Fruit fly (Drosophila melanogaster) whole organism, embryonic: Measurements from ENCODE around the gene CG32450.
A peak's percentile ranks its signal among the peaks of the same experiment; 100 is the strongest.

Source experiments
- ATbp ChIP-seq: fragments of 200-800 bp; sonication (Bioruptor generic); optimal IDR thresholded peaks from 2 replicates; lab custom pipeline; 2017; ENCODE audit warnings: missing biosample characterization, mild to moderate bottlenecking, missing genetic modification characterization, missing genetic modification reagents
- Atf-2 ChIP-seq: fragments of 200-800 bp; sonication (Bioruptor generic); optimal IDR thresholded peaks from 2 replicates; lab custom pipeline; 2016; ENCODE audit warnings: missing biosample characterization, missing genetic modification characterization
- B-H1 ChIP-seq: fragments of 200-800 bp; sonication (Bioruptor generic); IDR thresholded peaks from 3 replicates; pipeline ENCODE4 v1.3.6; 2022; ENCODE audit warnings: missing biosample characterization, missing genetic modification characterization
- BEAF-32 ChIP-seq: fragments of 200-800 bp; sonication (Bioruptor generic); optimal IDR thresholded peaks from 3 replicates; lab custom pipeline; 2017; ENCODE audit warnings: missing biosample characterization, missing genetic modification characterization, mild to moderate bottlenecking, moderate library complexity, missing genetic modification reagents
- CG10543 ChIP-seq: fragments of 200-800 bp; sonication (Bioruptor generic); optimal IDR thresholded peaks from 3 replicates; lab custom pipeline; 2017; ENCODE audit warnings: missing biosample characterization, mild to moderate bottlenecking, missing genetic modification characterization, moderate library complexity
- CG13624 ChIP-seq: fragments of 200-800 bp; sonication (Bioruptor generic); optimal IDR thresholded peaks from 2 replicates; lab custom pipeline; 2016; ENCODE audit warnings: missing biosample characterization, missing genetic modification characterization
- CG14014 ChIP-seq: fragments of 200-800 bp; sonication (Bioruptor generic); IDR thresholded peaks from 2 replicates; pipeline ENCODE4 v1.3.6; 2022; ENCODE audit warnings: missing biosample characterization, missing genetic modification characterization
- CG14710 ChIP-seq: fragments of 200-800 bp; sonication (Bioruptor generic); optimal IDR thresholded peaks from 3 replicates; lab custom pipeline; 2019; ENCODE audit warnings: missing biosample characterization, mild to moderate bottlenecking, missing genetic modification characterization, moderate library complexity
- CG16779 ChIP-seq: fragments of 200-800 bp; sonication (Bioruptor generic); IDR thresholded peaks from 2 replicates; pipeline ENCODE4 v1.3.6; 2022; ENCODE audit warnings: missing biosample characterization, missing genetic modification characterization
- CG18011 ChIP-seq: fragments of 200-800 bp; sonication (Bioruptor generic); optimal IDR thresholded peaks from 2 replicates; lab custom pipeline; 2017; ENCODE audit warnings: missing biosample characterization, missing genetic modification characterization, mild to moderate bottlenecking, moderate library complexity, missing genotype
- CG18764 ChIP-seq: fragments of 200-800 bp; sonication (Bioruptor generic); optimal IDR thresholded peaks from 3 replicates; lab custom pipeline; 2016; ENCODE audit warnings: missing biosample characterization, missing genetic modification characterization
- CG2678 ChIP-seq: fragments of 200-800 bp; sonication (Bioruptor generic); optimal IDR thresholded peaks from 3 replicates; lab custom pipeline; 2019; ENCODE audit warnings: missing biosample characterization, mild to moderate bottlenecking, missing genetic modification characterization, moderate library complexity
- CG3163 ChIP-seq: fragments of 200-800 bp; sonication (Bioruptor generic); optimal IDR thresholded peaks from 3 replicates; lab custom pipeline; 2016; ENCODE audit warnings: missing biosample characterization, missing genetic modification characterization
- CG32772 ChIP-seq: fragments of 200-800 bp; sonication (Bioruptor generic); IDR thresholded peaks from 2 replicates; pipeline ENCODE4 v1.3.6; 2022; ENCODE audit warnings: missing biosample characterization, missing genetic modification characterization
- CG3407 ChIP-seq: fragments of 200-800 bp; sonication (Bioruptor generic); optimal IDR thresholded peaks from 2 replicates; lab custom pipeline; 2018; ENCODE audit warnings: missing biosample characterization, mild to moderate bottlenecking, missing genetic modification characterization
- CG43689 ChIP-seq: fragments of 200-800 bp; sonication (Bioruptor generic); IDR thresholded peaks from 2 replicates; pipeline ENCODE4 v1.3.6; 2022; ENCODE audit warnings: missing biosample characterization, missing genetic modification characterization
- CG4424 ChIP-seq: fragments of 200-800 bp; sonication (Bioruptor generic); optimal IDR thresholded peaks from 3 replicates; lab custom pipeline; 2016; ENCODE audit warnings: missing biosample characterization, missing genetic modification characterization
- CG6683 ChIP-seq: fragments of 200-800 bp; sonication (Bioruptor generic); optimal IDR thresholded peaks from 2 replicates; lab custom pipeline; 2017; ENCODE audit warnings: missing biosample characterization, mild to moderate bottlenecking, missing genetic modification characterization, missing genetic modification reagents
- CG7357 ChIP-seq: fragments of 200-800 bp; sonication (Bioruptor generic); IDR thresholded peaks from 3 replicates; pipeline ENCODE4 v1.3.6; 2022; ENCODE audit warnings: missing biosample characterization, missing genetic modification characterization
- Dbx ChIP-seq: fragments of 200-800 bp; sonication (Bioruptor generic); IDR thresholded peaks from 3 replicates; pipeline ENCODE4 v1.3.6; 2022; ENCODE audit warnings: missing biosample characterization, missing genetic modification characterization
- E2f2 ChIP-seq: fragments of 200-800 bp; sonication (Bioruptor generic); IDR thresholded peaks from 2 replicates; pipeline ENCODE4 v1.3.6; 2022; ENCODE audit warnings: missing biosample characterization, missing genetic modification characterization
- HLH3B ChIP-seq: fragments of 200-800 bp; sonication (Bioruptor generic); IDR thresholded peaks from 2 replicates; pipeline ENCODE4 v1.3.6; 2022; ENCODE audit warnings: missing biosample characterization, missing genetic modification characterization
- Kr ChIP-seq: fragments of 200-800 bp; sonication (Bioruptor generic); optimal IDR thresholded peaks from 2 replicates; lab custom pipeline; 2017; ENCODE audit warnings: missing biosample characterization, mild to moderate bottlenecking, missing genetic modification characterization
- Lhr ChIP-seq: fragments of 200-800 bp; sonication (Bioruptor generic); optimal IDR thresholded peaks from 3 replicates; lab custom pipeline; 2017; ENCODE audit warnings: mild to moderate bottlenecking, missing biosample characterization, missing genetic modification reagents, missing genetic modification characterization
- Lpt ChIP-seq: fragments of >200 bp; optimal IDR thresholded peaks from 2 replicates; lab custom pipeline; 2018; ENCODE audit warnings: missing biosample characterization, missing genetic modification characterization
- Rfx ChIP-seq: fragments of 200-800 bp; sonication (Bioruptor generic); IDR thresholded peaks from 2 replicates; pipeline ENCODE4 v1.3.6; 2022; ENCODE audit warnings: missing biosample characterization, missing genetic modification characterization
- Sin3A ChIP-seq: fragments of >200 bp; optimal IDR thresholded peaks from 2 replicates; lab custom pipeline; 2018
- Six4 ChIP-seq: fragments of 200-800 bp; sonication (Bioruptor generic); optimal IDR thresholded peaks from 2 replicates; lab custom pipeline; 2016; ENCODE audit warnings: missing biosample characterization, missing genetic modification characterization
- Spps ChIP-seq: fragments of 200-800 bp; sonication (Bioruptor generic); optimal IDR thresholded peaks from 2 replicates; lab custom pipeline; 2018; ENCODE audit warnings: missing biosample characterization, mild to moderate bottlenecking, missing genetic modification characterization
- Sry-δ ChIP-seq: fragments of 200-800 bp; sonication (Bioruptor generic); optimal IDR thresholded peaks from 2 replicates; lab custom pipeline; 2016; ENCODE audit warnings: missing biosample characterization, missing genetic modification characterization
- Tbp ChIP-seq: fragments of >200 bp; optimal IDR thresholded peaks from 2 replicates; lab custom pipeline; 2018; ENCODE audit warnings: missing biosample characterization, missing genetic modification characterization
- amos ChIP-seq: fragments of 200-800 bp; sonication (Bioruptor generic); IDR thresholded peaks from 2 replicates; pipeline ENCODE4 v1.3.6; 2022; ENCODE audit warnings: missing biosample characterization, missing genetic modification characterization; ENCODE audit not compliant: partially characterized antibody
- br ChIP-seq: fragments of >200 bp; optimal IDR thresholded peaks from 2 replicates; lab custom pipeline; 2017
- cad ChIP-seq: fragments of >200 bp; optimal IDR thresholded peaks from 2 replicates; lab custom pipeline; 2017; ENCODE audit warnings: missing biosample characterization, missing genetic modification characterization
- esg ChIP-seq: fragments of 200-800 bp; sonication (Bioruptor generic); conservative IDR thresholded peaks from 2 replicates; pipeline ENCODE4 v1.3.6; 2022; ENCODE audit warnings: missing biosample characterization, missing genetic modification characterization
- ewg ChIP-seq: fragments of 200-800 bp; sonication (Bioruptor generic); optimal IDR thresholded peaks from 3 replicates; lab custom pipeline; 2017; ENCODE audit warnings: mild to moderate bottlenecking, missing biosample characterization, missing genetic modification reagents, missing genetic modification characterization
- fd64A ChIP-seq: fragments of 200-800 bp; sonication (Bioruptor generic); optimal IDR thresholded peaks from 3 replicates; lab custom pipeline; 2018; ENCODE audit warnings: missing biosample characterization, mild to moderate bottlenecking, missing genetic modification characterization
- fd96Cb ChIP-seq: fragments of 200-800 bp; sonication (Bioruptor generic); optimal IDR thresholded peaks from 2 replicates; lab custom pipeline; 2018; ENCODE audit warnings: missing biosample characterization, mild to moderate bottlenecking, missing genetic modification characterization, moderate library complexity
- ham ChIP-seq: fragments of 200-800 bp; sonication (Bioruptor generic); IDR thresholded peaks from 2 replicates; pipeline ENCODE4 v1.3.6; 2022; ENCODE audit warnings: missing biosample characterization, missing genetic modification characterization
- rib ChIP-seq: fragments of 200-800 bp; sonication (Bioruptor generic); IDR thresholded peaks from 2 replicates; pipeline ENCODE4 v1.3.6; 2022; ENCODE audit warnings: missing biosample characterization, missing genetic modification characterization
- sob ChIP-seq: fragments of 200-800 bp; sonication (Bioruptor generic); IDR thresholded peaks from 2 replicates; pipeline ENCODE4 v1.3.6; 2022; ENCODE audit warnings: missing biosample characterization, missing genetic modification characterization
- tio ChIP-seq: fragments of 200-800 bp; sonication (Bioruptor generic); optimal IDR thresholded peaks from 2 replicates; lab custom pipeline; 2017; ENCODE audit warnings: missing biosample characterization, missing genetic modification characterization, inconsistent platforms
- toy ChIP-seq: fragments of 200-800 bp; sonication (Bioruptor generic); IDR thresholded peaks from 2 replicates; pipeline ENCODE4 v1.3.6; 2022; ENCODE audit warnings: missing biosample characterization, missing genetic modification characterization
- vnd ChIP-seq: fragments of 200-800 bp; sonication (Bioruptor generic); IDR thresholded peaks from 3 replicates; pipeline ENCODE4 v1.3.6; 2022; ENCODE audit warnings: missing biosample characterization, missing genetic modification characterization; ENCODE audit not compliant: partially characterized antibody
- z ChIP-seq: fragments of 200-800 bp; sonication (Bioruptor generic); IDR thresholded peaks from 3 replicates; pipeline ENCODE4 v1.3.6; 2022; ENCODE audit warnings: missing biosample characterization, missing genetic modification characterization
- zf30C ChIP-seq: fragments of 200-800 bp; sonication (Bioruptor generic); optimal IDR thresholded peaks from 3 replicates; lab custom pipeline; 2018; ENCODE audit warnings: missing biosample characterization, mild to moderate bottlenecking, missing genetic modification characterization
- zfh1 ChIP-seq: fragments of 200-800 bp; sonication (Bioruptor generic); IDR thresholded peaks from 3 replicates; pipeline ENCODE4 v1.3.6; 2022; ENCODE audit warnings: missing biosample characterization, missing genetic modification characterization
- zfh2 ChIP-seq: fragments of 200-800 bp; sonication (Bioruptor generic); optimal IDR thresholded peaks from 2 replicates; lab custom pipeline; 2016; ENCODE audit warnings: missing biosample characterization, missing genetic modification characterization

CG32450 gene

DNA sequence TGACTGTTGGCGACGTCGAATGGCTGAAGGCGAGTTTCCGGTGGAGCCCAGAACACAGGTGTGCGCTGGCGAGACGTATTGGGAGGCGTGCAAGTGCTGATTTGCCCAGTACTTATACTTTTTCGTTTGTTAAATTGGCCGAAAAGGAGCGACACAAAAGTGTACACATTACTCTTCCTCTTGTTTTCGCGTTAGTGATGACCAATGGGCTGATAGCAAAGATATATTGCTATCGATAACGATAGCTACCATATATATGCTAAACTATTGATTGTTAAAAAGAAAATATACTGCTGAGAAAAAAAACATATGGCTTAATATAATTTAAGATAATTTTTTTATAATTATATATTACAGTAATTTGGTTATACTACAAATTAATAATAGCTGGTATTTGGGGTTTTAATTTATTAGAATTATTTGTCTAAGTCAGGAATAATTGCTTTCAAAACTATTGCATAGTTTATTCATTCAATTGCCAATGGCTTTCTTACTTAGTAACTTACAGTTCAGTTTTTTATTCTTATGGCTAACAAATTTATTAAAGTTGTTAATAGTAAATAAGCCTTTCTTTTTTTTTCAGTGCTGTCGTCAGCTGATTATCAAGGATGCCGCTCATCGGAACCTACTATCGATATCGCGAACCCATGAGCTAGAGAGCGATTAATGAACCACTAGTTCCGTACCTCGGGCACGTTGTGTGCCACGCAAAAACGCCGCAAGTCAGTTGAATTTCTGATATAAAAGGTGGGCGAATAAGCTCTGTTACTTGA is 41.4 kb upstream of the CG32450 start, which contains the start of the genes Hem and IleRS (continued):
- TF ChIP-seq zfh1 (GFP tag; lab: Robert Waterston, UW) (peak; percentile 92), CG10543 (GFP tag; lab: Kevin White, UChicago) (peak; percentile 90), cad (no peak), zfh2 (peak; percentile 80), ATbp (GFP tag; lab: Kevin White, UChicago) (peak; percentile 80), toy (GFP tag; lab: Robert Waterston, UW) (peak; percentile 70), CG13624 (GFP tag; lab: Kevin White, UChicago) (peak; percentile 90), CG14014 (GFP tag; lab: Robert Waterston, UW) (peak; percentile 91), CG14710 (tag; lab: Kevin White, UChicago) (peak; percentile 96), HLH3B (GFP tag; lab: Robert Waterston, UW) (peak; percentile 89), E2f2 (peak; percentile 72), CG4424 (peak; percentile 96), Kr (GFP tag; lab: Kevin White, UChicago) (no peak), CG18764 (GFP tag; lab: Kevin White, UChicago) (peak; percentile 91), Lpt (GFP tag; lab: Kevin White, UChicago) (no peak), BEAF-32 (GFP tag; lab: Kevin White, UChicago) (peak; percentile 80), z (no peak), CG18011 (GFP tag; lab: Kevin White, UChicago) (peak; percentile 78), Dbx (GFP tag; lab: Robert Waterston, UW) (peak; percentile 93), sob (GFP tag; lab: Robert Waterston, UW) (peak; percentile 92), tio (GFP tag; lab: Kevin White, UChicago) (peak; percentile 94), Rfx (GFP tag; lab: Robert Waterston, UW) (peak; percentile 92), CG6683 (peak; percentile 74), CG3407 (GFP tag; lab: Kevin White, UChicago) (peak; percentile 85), fd64A (GFP tag; lab: Kevin White, UChicago) (no peak), CG16779 (GFP tag; lab: Robert Waterston, UW) (peak; percentile 64), vnd (GFP tag; lab: Robert Waterston, UW) (peak; percentile 63), Six4 (GFP tag; lab: Kevin White, UChicago) (peak; percentile 89), CG2678 (tag; lab: Kevin White, UChicago) (peak; percentile 94), fd96Cb (tag; lab: Kevin White, UChicago) (peak; percentile 93), Lhr (peak; percentile 87), Spps (tag; lab: Kevin White, UChicago) (peak; percentile 90), CG32772 (GFP tag; lab: Robert Waterston, UW) (peak; percentile 92), ham (GFP tag; lab: Robert Waterston, UW) (peak; percentile 59; the same call in 1 of the 2 replicates), Sry-δ (peak; percentile 75), B-H1 (GFP tag; lab: Robert Waterston, UW) (peak; percentile 87), CG43689 (peak; percentile 84), Tbp (GFP tag; lab: Kevin White, UChicago) (no peak), Sin3A (lab: Kevin White, UChicago) (no peak), br (lab: Kevin White, UChicago) (no peak), Atf-2 (GFP tag; lab: Kevin White, UChicago) (peak; percentile 84), CG3163 (GFP tag; lab: Kevin White, UChicago) (peak; percentile 64), zf30C (GFP tag; lab: Kevin White, UChicago) (peak; percentile 97), rib (GFP tag; lab: Robert Waterston, UW) (peak; percentile 74; the same call in 1 of the 2 replicates), amos (peak; percentile 88), ewg (GFP tag; lab: Kevin White, UChicago) (peak; percentile 84), CG7357 (GFP tag; lab: Robert Waterston, UW) (peak; percentile 66; the same call in 1 of the 3 replicates), esg (GFP tag; lab: Robert Waterston, UW) (peak; percentile 91)
